Worm (Caenorhabditis elegans): ENCODE measurements around the gene C34B4.2.

The C34B4.2 gene

ce11 chrV:13061836-13062235 is 21.0 kb upstream of the C34B4.2 start, which contains the start of gene F42E8.1:
TSS of gene F42E8.1 (plus strand) at chrV:13062136.
- TF ChIP-seq skn-1 (tag; optimal IDR thresholded peaks at IDR 0.05), result no peak

ce11 chrV:13063402-13063801 is 19.5 kb upstream of the C34B4.2 start:
- TF ChIP-seq blmp-1 (tag; optimal IDR thresholded peaks at IDR 0.05; ENCODE audit: insufficient read depth), result no peak
- TF ChIP-seq F13H6.1 (tag; optimal IDR thresholded peaks at IDR 0.05), result no peak
- TF ChIP-seq sma-9 (GFP tag; optimal IDR thresholded peaks at IDR 0.05), result no peak
- TF ChIP-seq sma-9 (tag; optimal IDR thresholded peaks at IDR 0.05), result no peak
- no peak for TF ChIP-seq unc-62 (GFP tag; optimal IDR thresholded peaks at IDR 0.05)
- TF ChIP-seq ztf-4 (tag; optimal IDR thresholded peaks at IDR 0.05), result no peak
- TF ChIP-seq nhr-12 (tag; optimal IDR thresholded peaks at IDR 0.05), result no peak
- TF ChIP-seq nhr-77 (tag; optimal IDR thresholded peaks at IDR 0.05), result no peak
- no peak for TF ChIP-seq Y55F3AM.14 (GFP tag; optimal IDR thresholded peaks at IDR 0.05)
- TF ChIP-seq alr-1 (tag; optimal IDR thresholded peaks at IDR 0.05), result no peak
- no peak for TF ChIP-seq ZK546.5 (tag; optimal IDR thresholded peaks at IDR 0.05)
- no peak for TF ChIP-seq elt-3 (tag; optimal IDR thresholded peaks at IDR 0.05)
- no peak for TF ChIP-seq ama-1 (optimal IDR thresholded peaks at IDR 0.05)
- no peak for TF ChIP-seq ceh-16 (tag; optimal IDR thresholded peaks at IDR 0.05)
- no peak for TF ChIP-seq nhr-129 (tag; optimal IDR thresholded peaks at IDR 0.05)
- no peak for TF ChIP-seq skn-1 (tag; optimal IDR thresholded peaks at IDR 0.05)
- TF ChIP-seq ceh-82 (tag; optimal IDR thresholded peaks at IDR 0.05), result no peak
- no peak for TF ChIP-seq ztf-11 (tag; optimal IDR thresholded peaks at IDR 0.05)
- no peak for TF ChIP-seq mab-5 (tag; optimal IDR thresholded peaks at IDR 0.05)

- no peak for TF ChIP-seq nhr-237 (tag; optimal IDR thresholded peaks at IDR 0.05)
- TF ChIP-seq dmd-4 (tag; optimal IDR thresholded peaks at IDR 0.05), result no peak
- no peak for TF ChIP-seq ZK546.5 (tag; optimal IDR thresholded peaks at IDR 0.05)
- no peak for TF ChIP-seq ztf-4 (tag; optimal IDR thresholded peaks at IDR 0.05)
- no peak for TF ChIP-seq crh-2 (tag; optimal IDR thresholded peaks at IDR 0.05)
- TF ChIP-seq aly-2 (tag; optimal IDR thresholded peaks at IDR 0.05), result no peak
- no peak for TF ChIP-seq blmp-1 (tag; optimal IDR thresholded peaks at IDR 0.05; ENCODE audit: insufficient read depth)
- no peak for TF ChIP-seq nhr-10 (tag; optimal IDR thresholded peaks at IDR 0.05)
- no peak for TF ChIP-seq unc-62 (GFP tag; optimal IDR thresholded peaks at IDR 0.05)
- TF ChIP-seq Y55F3AM.14 (GFP tag; optimal IDR thresholded peaks at IDR 0.05), result no peak
- no peak for TF ChIP-seq mab-5 (tag; optimal IDR thresholded peaks at IDR 0.05)
- TF ChIP-seq snpc-4 (tag; optimal IDR thresholded peaks at IDR 0.05), result no peak
- TF ChIP-seq ceh-82 (tag; optimal IDR thresholded peaks at IDR 0.05), result no peak
- no peak for TF ChIP-seq sem-4 (tag; optimal IDR thresholded peaks at IDR 0.05)
- no peak for TF ChIP-seq C34F6.9 (tag; optimal IDR thresholded peaks at IDR 0.05)
- TF ChIP-seq nhr-25 (tag; optimal IDR thresholded peaks at IDR 0.05), result no peak
- no peak for TF ChIP-seq mbf-1 (tag; optimal IDR thresholded peaks at IDR 0.05)
- TF ChIP-seq R02D3.7 (tag; optimal IDR thresholded peaks at IDR 0.05), result no peak
These were observed 18.7 kb upstream of the C34B4.2 start for ce11 chrV:13064164-13064563.

ce11 chrV:13070278-13070677 is 12.6 kb upstream of the C34B4.2 start:
- no peak for TF ChIP-seq sma-3 (GFP tag; optimal IDR thresholded peaks at IDR 0.05)
- no peak for TF ChIP-seq blmp-1 (tag; optimal IDR thresholded peaks at IDR 0.05; ENCODE audit: insufficient read depth)
- TF ChIP-seq elt-3 (tag; optimal IDR thresholded peaks at IDR 0.05), result no peak
- TF ChIP-seq nhr-25 (tag; optimal IDR thresholded peaks at IDR 0.05), result no peak
- no peak for TF ChIP-seq unc-39 (tag; optimal IDR thresholded peaks at IDR 0.05)
- no peak for TF ChIP-seq ZK546.5 (tag; optimal IDR thresholded peaks at IDR 0.05)
- no peak for TF ChIP-seq crh-2 (tag; optimal IDR thresholded peaks at IDR 0.05)
- no peak for TF ChIP-seq unc-62 (GFP tag; optimal IDR thresholded peaks at IDR 0.05)
- no peak for TF ChIP-seq nhr-12 (tag; optimal IDR thresholded peaks at IDR 0.05)
- no peak for TF ChIP-seq lsy-2 (tag; optimal IDR thresholded peaks at IDR 0.05)
- no peak for TF ChIP-seq snpc-4 (tag; optimal IDR thresholded peaks at IDR 0.05)
- no peak for TF ChIP-seq fos-1 (tag; optimal IDR thresholded peaks at IDR 0.05)
- TF ChIP-seq sem-4 (tag; optimal IDR thresholded peaks at IDR 0.05), result no peak
- TF ChIP-seq nhr-129 (tag; optimal IDR thresholded peaks at IDR 0.05), result no peak
- no peak for TF ChIP-seq ama-1 (optimal IDR thresholded peaks at IDR 0.05)
- TF ChIP-seq egl-27 (tag; optimal IDR thresholded peaks at IDR 0.05), result no peak
- no peak for TF ChIP-seq Y55F3AM.14 (GFP tag; optimal IDR thresholded peaks at IDR 0.05)
- TF ChIP-seq peb-1 (tag; optimal IDR thresholded peaks at IDR 0.05), result no peak
- no peak for TF ChIP-seq gmeb-1 (tag; optimal IDR thresholded peaks at IDR 0.05)
- no peak for TF ChIP-seq zag-1 (tag; optimal IDR thresholded peaks at IDR 0.05)
